Fruit fly (Drosophila melanogaster) whole organism: ENCODE results near the gene Msh6.

Experiments used
- CG8478 ChIP-seq: fragments of >200 bp; optimal IDR thresholded peaks from 2 replicates; lab custom pipeline; 2018; ENCODE audit warnings: inconsistent platforms
- Dll ChIP-seq: fragments of >200 bp; optimal IDR thresholded peaks from 2 replicates; lab custom pipeline; 2017
- pan ChIP-seq: fragments of >200 bp; optimal IDR thresholded peaks from 2 replicates; lab custom pipeline; 2017
- psq ChIP-seq: fragments of >200 bp; optimal IDR thresholded peaks from 2 replicates; lab custom pipeline; 2017
- usp ChIP-seq: fragments of >200 bp; optimal IDR thresholded peaks from 2 replicates; lab custom pipeline; 2017; ENCODE audit warnings: missing biosample characterization, missing genetic modification characterization, mixed read lengths

dm6 chr3L:15105566-15106207 lies 52.7 kb downstream of the Msh6 start, which contains the start of gene CG45071:
- TF ChIP-seq usp (GFP tag; lab: Kevin White, UChicago): no peak
- no peak for TF ChIP-seq psq
- TF ChIP-seq pan (lab: Kevin White, UChicago): no peak
- TF ChIP-seq CG8478: no peak
- TF ChIP-seq Dll (lab: Kevin White, UChicago): peak; percentile 48
